Worm (Caenorhabditis elegans) whole organism, early embryonic: ENCODE measurements around the gene dur-1.
"Not testable (repeated sequence)": the region's sequence is repeated elsewhere in the genome, so short reads cannot be mapped to it uniquely, and the experiment has no call there.

ENCODE experiments used
- B0310.2 ChIP-seq: sonication (generic microtip); optimal IDR thresholded peaks from 2 replicates; lab custom pipeline; 2016; ENCODE audit warnings: mild to moderate bottlenecking, missing genetic modification characterization, missing compliant biosample characterization
- F13C5.2 ChIP-seq: sonication (generic microtip); optimal IDR thresholded peaks from 2 replicates; lab custom pipeline; 2017; ENCODE audit warnings: mild to moderate bottlenecking, missing genetic modification characterization, inconsistent platforms, missing compliant biosample characterization
- aly-1 ChIP-seq: sonication (generic microtip); optimal IDR thresholded peaks from 2 replicates; lab custom pipeline; 2016; ENCODE audit warnings: missing genetic modification characterization, missing compliant biosample characterization
- ama-1 ChIP-seq: fragments of 150-350 bp; optimal IDR thresholded peaks from 2 replicates; lab custom pipeline; 2014
- ceh-13 ChIP-seq: fragments of 200-800 bp; sonication (Bioruptor generic); optimal IDR thresholded peaks from 2 replicates; lab custom pipeline; 2018; ENCODE audit warnings: mild to moderate bottlenecking, missing genetic modification characterization, missing compliant biosample characterization
- ceh-36 ChIP-seq: sonication (generic microtip); optimal IDR thresholded peaks from 2 replicates; lab custom pipeline; 2016; ENCODE audit warnings: missing genetic modification characterization, inconsistent platforms, missing compliant biosample characterization
- ets-7 ChIP-seq: sonication (generic microtip); optimal IDR thresholded peaks from 2 replicates; lab custom pipeline; 2016; ENCODE audit warnings: missing genotype, missing genetic modification characterization, missing compliant biosample characterization
- flt-1 ChIP-seq: fragments of 200-800 bp; sonication (Bioruptor generic); IDR thresholded peaks from 2 replicates; pipeline ENCODE4 v1.3.6; 2022; ENCODE audit warnings: missing genetic modification characterization, missing compliant biosample characterization
- hmbx-1 ChIP-seq: sonication (generic microtip); optimal IDR thresholded peaks from 2 replicates; lab custom pipeline; 2016; ENCODE audit warnings: mild to moderate bottlenecking, missing genetic modification characterization, missing compliant biosample characterization
- hmg-4 ChIP-seq: fragments of 200-800 bp; sonication (Bioruptor generic); optimal IDR thresholded peaks from 2 replicates; lab custom pipeline; 2018; ENCODE audit warnings: mild to moderate bottlenecking, missing genetic modification characterization, missing compliant biosample characterization
- hnd-1 ChIP-seq: sonication (generic microtip); optimal IDR thresholded peaks from 2 replicates; lab custom pipeline; 2016; ENCODE audit warnings: missing genetic modification characterization, missing compliant biosample characterization
- pes-1 ChIP-seq: fragments of 200-800 bp; sonication (Bioruptor generic); IDR thresholded peaks from 2 replicates; pipeline ENCODE4 v1.3.6; 2022; ENCODE audit warnings: missing genetic modification reagents, missing genetic modification characterization, missing compliant biosample characterization
- scrt-1 ChIP-seq: fragments of 200-800 bp; sonication (Bioruptor generic); IDR thresholded peaks from 2 replicates; pipeline ENCODE4 v1.3.6; 2022; ENCODE audit warnings: missing genetic modification characterization, missing compliant biosample characterization
- sea-1 ChIP-seq: fragments of 200-800 bp; sonication (Bioruptor generic); conservative IDR thresholded peaks from 2 replicates; pipeline ENCODE4 v1.3.6; 2022; ENCODE audit warnings: missing genetic modification characterization, missing compliant biosample characterization
- tbx-11 ChIP-seq: fragments of 200-800 bp; sonication (Bioruptor generic); IDR thresholded peaks from 2 replicates; pipeline ENCODE4 v1.3.6; 2022; ENCODE audit warnings: missing genetic modification characterization, missing compliant biosample characterization
- tbx-37 ChIP-seq: fragments of 200-800 bp; sonication (Bioruptor generic); conservative IDR thresholded peaks from 2 replicates; pipeline ENCODE4 v1.3.6; 2022; ENCODE audit warnings: missing genetic modification reagents, missing genetic modification characterization, missing compliant biosample characterization
- tra-4 ChIP-seq: sonication (generic microtip); optimal IDR thresholded peaks from 2 replicates; lab custom pipeline; 2017; ENCODE audit warnings: missing genetic modification characterization, missing compliant biosample characterization

dur-1 gene

DNA sequence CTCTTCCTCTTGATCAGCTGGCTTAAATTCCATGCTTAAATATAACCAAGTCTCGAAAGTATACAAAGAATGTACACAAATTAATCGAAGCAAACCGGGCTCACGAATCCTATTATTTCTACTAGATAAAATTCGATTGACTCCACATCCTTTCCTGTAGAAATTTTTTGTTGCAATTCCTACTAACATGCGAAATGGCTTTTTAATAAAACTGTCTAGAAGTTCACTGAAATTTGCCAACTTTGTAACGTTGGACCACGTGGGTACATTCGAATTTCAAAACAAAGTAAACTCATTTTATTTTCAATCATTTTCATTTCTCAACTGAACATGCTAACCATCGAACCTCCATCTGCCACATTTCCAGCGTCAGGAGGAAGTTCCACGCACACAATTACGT, 32.9 kb downstream of the dur-1 start, which contains the start of gene ssp-32:
ssp-32 (plus strand) TSS at position 301 of the 400 bp plus-strand sequence.
- TF ChIP-seq aly-1 (tag; lab: Kevin White, UChicago) (no peak), B0310.2 (no peak), pes-1 (GFP tag; lab: Robert Waterston, UW) (no peak), F13C5.2 (tag; lab: Kevin White, UChicago) (no peak)

DNA sequence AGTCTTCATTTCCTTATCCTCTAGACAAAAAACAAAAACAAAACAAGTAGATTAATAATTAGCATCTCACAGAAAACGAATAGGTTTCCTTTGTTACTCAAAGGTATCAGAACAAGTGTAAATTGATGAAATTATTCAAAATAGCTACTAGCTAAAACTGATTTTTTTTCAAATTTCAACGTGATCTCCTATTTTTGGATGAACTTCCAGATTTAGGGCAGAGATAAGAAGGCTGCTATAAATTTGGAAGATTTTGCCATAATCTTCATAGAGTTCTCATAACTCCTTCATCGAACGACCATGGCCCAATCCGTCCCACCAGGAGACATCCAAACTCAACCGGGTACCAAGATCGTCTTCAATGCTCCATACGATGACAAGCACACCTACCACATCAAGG, 33.7 kb downstream of the dur-1 start, which contains the start of gene msp-77:
msp-77 (plus strand) TSS at position 301 of the 400 bp plus-strand sequence.
- TF ChIP-seq pes-1 (GFP tag; lab: Robert Waterston, UW); hmbx-1 (tag; lab: Kevin White, UChicago); tra-4 (tag; lab: Kevin White, UChicago): not testable (repeated sequence)

DNA sequence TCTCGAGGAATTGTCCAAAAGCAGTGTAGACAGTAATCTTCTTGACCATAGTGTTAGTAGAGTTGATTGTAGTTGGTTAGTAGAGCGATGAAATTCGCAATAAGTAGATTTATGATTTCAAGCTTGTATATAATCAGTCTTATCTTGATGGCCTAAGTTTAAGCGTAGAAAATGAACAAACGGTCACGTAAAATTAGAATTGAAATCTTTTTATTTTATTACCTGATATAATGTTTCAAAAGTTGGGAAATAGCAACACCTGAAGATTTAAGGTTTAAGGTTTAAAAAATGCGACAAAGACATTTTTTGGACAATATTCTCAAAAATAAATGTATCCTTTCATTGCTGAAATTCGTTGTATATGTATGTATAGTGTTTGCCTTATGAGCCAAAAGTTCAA, 34.4 kb downstream of the dur-1 start, which contains the start of gene sss-1:
sss-1 (minus strand) TSS at position 101 of the 400 bp plus-strand sequence.
- not testable (repeated sequence) for TF ChIP-seq sea-1; ama-1 (lab: Kevin White, UChicago); hmg-4 (GFP tag; lab: Kevin White, UChicago)

DNA sequence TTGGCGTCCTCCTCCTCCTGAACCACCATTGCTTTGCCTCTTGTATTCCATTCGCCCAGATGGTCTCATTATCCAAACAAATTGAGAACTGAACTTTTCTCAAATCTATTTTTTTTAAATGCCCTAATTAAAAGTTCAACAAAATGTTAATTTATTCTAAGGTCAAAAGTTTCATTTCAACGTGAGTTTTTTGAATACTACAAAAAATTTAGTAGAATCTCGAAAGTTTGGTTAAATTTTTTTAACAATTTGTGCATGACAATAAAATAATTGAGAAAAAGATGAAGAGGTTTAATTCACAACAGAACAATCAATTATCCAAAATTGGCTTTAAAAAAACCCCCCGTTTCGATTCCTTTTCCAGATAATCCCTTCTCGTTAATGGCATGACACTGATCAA, 36.1 kb downstream of the dur-1 start, which contains the start of gene F32B6.4:
F32B6.4 (minus strand) TSS at position 101 of the 400 bp plus-strand sequence.
- TF ChIP-seq tra-4 (tag; lab: Kevin White, UChicago): no peak
- TF ChIP-seq tbx-11: no peak
- no peak for TF ChIP-seq flt-1
- TF ChIP-seq F13C5.2 (tag; lab: Kevin White, UChicago): no peak
- no peak for TF ChIP-seq scrt-1 (GFP tag; lab: Robert Waterston, UW)

DNA sequence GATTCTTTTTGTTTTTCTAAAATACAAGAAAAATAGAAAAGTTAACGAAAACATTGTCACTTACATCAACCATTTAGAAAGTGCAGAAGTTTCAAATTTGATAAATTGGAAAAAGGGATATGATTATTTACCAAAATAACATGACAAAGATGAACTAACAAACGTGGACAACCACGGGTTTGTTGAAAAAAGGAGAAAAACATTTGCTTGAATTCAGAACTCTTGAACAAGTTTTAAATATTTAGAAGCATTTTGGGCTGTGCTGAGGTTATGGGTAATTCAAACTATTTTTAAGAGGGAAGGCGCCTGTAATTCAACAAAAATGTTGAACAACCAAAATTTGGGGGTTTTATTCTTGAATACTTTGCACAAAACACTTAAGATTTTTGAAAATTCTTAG, 38.2 kb downstream of the dur-1 start, which contains the start of gene ttbk-3:
ttbk-3 (minus strand) TSS at position 101 of the 400 bp plus-strand sequence.
- no peak for TF ChIP-seq ceh-36 (tag; lab: Kevin White, UChicago)
- TF ChIP-seq hmbx-1 (tag; lab: Kevin White, UChicago): no peak
- TF ChIP-seq tbx-37 (GFP tag; lab: Robert Waterston, UW): no peak
- TF ChIP-seq B0310.2: no peak
- TF ChIP-seq ceh-13 (GFP tag; lab: Kevin White, UChicago): no peak
- TF ChIP-seq scrt-1 (GFP tag; lab: Robert Waterston, UW): no peak
- no peak for TF ChIP-seq pes-1 (GFP tag; lab: Robert Waterston, UW)
- no peak for TF ChIP-seq sea-1
- no peak for TF ChIP-seq tra-4 (tag; lab: Kevin White, UChicago)

DNA sequence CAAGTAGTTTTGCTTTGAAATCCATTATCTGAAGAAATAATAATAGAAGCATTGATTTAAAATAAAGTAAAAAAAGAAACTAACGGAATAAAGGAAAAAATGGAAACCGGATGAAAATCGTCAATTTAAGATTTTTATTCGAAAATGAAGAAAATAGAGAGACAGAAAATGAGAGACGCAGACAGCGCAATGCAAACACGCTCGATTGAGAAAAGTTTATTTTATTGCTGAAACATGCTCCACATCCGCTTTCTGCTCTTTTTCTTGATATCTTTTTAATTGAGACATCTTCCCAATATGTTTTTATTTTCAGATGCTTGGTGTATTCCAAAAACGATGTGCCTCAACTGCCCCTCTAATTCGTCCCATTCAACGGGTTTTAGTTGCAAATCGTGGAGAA, 43.8 kb downstream of the dur-1 start, which contains the start of the genes prp-18 and mccc-1:
prp-18 (minus strand) TSS at position 127 of the 400 bp plus-strand sequence.
mccc-1 (plus strand) TSS at position 314 of the 400 bp plus-strand sequence.
- TF ChIP-seq hmbx-1 (tag; lab: Kevin White, UChicago): no peak
- TF ChIP-seq tra-4 (tag; lab: Kevin White, UChicago): no peak
- no peak for TF ChIP-seq B0310.2
- no peak for TF ChIP-seq hmg-4 (GFP tag; lab: Kevin White, UChicago)
- no peak for TF ChIP-seq ama-1 (lab: Kevin White, UChicago)

DNA sequence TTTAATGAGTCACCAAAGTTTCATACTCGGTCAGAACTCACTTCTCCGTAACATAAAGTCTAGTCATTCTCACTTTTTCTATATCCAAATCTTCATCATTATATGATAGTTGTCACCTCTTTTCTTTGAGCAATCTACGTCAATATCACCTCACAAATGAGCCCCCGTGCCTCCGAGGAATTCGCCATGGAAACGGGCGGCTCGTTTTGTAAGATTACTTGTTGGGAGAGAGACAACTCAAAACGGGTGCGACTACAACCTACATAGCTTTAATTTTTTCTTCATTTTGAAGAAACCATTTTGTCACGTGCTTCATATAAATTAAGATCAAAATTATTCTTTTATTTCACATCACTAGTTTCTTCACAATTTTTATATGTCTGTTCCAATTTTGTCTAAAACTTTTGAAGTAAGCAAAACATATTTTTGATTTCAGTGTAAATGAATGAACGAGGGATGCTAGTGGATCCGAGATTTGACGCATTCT, 49.1 kb downstream of the dur-1 start, which contains the start of gene nhr-4:
nhr-4 (plus strand) TSS at position 437 of the 487 bp plus-strand sequence.
- TF ChIP-seq ceh-13 (GFP tag; lab: Kevin White, UChicago): no peak
- TF ChIP-seq pes-1 (GFP tag; lab: Robert Waterston, UW): no peak
- TF ChIP-seq F13C5.2 (tag; lab: Kevin White, UChicago): no peak
- no peak for TF ChIP-seq tbx-11
- TF ChIP-seq ama-1 (lab: Kevin White, UChicago): no peak
- no peak for TF ChIP-seq hmbx-1 (tag; lab: Kevin White, UChicago)
- TF ChIP-seq tbx-37 (GFP tag; lab: Robert Waterston, UW): no peak
- no peak for TF ChIP-seq aly-1 (tag; lab: Kevin White, UChicago)

DNA sequence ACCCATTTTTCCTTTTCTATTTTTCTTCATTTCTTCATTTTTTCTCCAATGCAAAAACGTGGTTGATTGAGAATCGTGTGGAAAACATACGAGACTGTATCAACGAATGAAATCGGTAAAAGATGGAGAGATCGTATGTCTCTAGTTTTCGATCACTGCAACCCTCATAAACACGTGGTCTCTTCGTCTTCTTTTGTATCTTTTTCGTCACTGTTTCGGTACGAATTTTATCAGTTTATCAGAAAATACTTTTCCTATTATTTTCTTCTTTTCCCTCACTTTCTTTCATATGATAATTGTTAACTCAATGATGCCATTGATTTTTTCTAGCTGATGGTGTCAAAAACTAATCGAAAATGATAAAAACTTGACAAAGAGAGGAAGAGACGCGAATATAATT, 52.4 kb downstream of the dur-1 start:
- TF ChIP-seq tra-4 (tag; lab: Kevin White, UChicago) (no peak), aly-1 (tag; lab: Kevin White, UChicago) (no peak), scrt-1 (GFP tag; lab: Robert Waterston, UW) (no peak), tbx-37 (GFP tag; lab: Robert Waterston, UW) (no peak), pes-1 (GFP tag; lab: Robert Waterston, UW) (no peak), hmbx-1 (tag; lab: Kevin White, UChicago) (no peak), ets-7 (tag; lab: Kevin White, UChicago) (no peak), ama-1 (lab: Kevin White, UChicago) (no peak), ceh-36 (tag; lab: Kevin White, UChicago) (no peak), sea-1 (no peak), hmg-4 (GFP tag; lab: Kevin White, UChicago) (no peak), ceh-13 (GFP tag; lab: Kevin White, UChicago) (no peak), tbx-11 (no peak), F13C5.2 (tag; lab: Kevin White, UChicago) (no peak)

DNA sequence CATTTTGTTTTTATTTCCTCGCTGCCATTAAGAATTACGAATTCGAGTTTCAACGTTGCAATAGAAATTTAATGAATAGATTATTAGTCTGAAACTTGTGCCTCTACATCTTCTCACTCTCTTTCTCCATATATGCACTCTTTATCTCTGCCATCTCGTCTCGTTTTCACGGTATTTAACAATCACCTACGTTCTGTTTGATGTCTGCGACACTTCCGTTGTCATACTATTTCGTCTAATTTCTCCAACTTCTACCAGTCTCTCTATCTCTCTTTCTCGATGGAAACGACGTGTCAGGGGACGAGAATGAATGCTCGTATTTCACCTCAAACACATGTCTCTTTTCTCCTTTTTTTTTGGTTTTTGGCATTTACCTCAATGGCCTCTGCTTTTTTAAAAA, 54.2 kb downstream of the dur-1 start:
- TF ChIP-seq tbx-37 (GFP tag; lab: Robert Waterston, UW) (no peak), tra-4 (tag; lab: Kevin White, UChicago) (no peak), hmbx-1 (tag; lab: Kevin White, UChicago) (no peak), tbx-11 (no peak), hmg-4 (GFP tag; lab: Kevin White, UChicago) (no peak), scrt-1 (GFP tag; lab: Robert Waterston, UW) (no peak), hnd-1 (tag; lab: Kevin White, UChicago) (no peak), ceh-13 (GFP tag; lab: Kevin White, UChicago) (no peak), pes-1 (GFP tag; lab: Robert Waterston, UW) (no peak), aly-1 (tag; lab: Kevin White, UChicago) (no peak), F13C5.2 (tag; lab: Kevin White, UChicago) (no peak), ama-1 (lab: Kevin White, UChicago) (no peak), flt-1 (no peak), sea-1 (no peak), ceh-36 (tag; lab: Kevin White, UChicago) (no peak), B0310.2 (no peak), ets-7 (tag; lab: Kevin White, UChicago) (no peak)
